Fruit fly (Drosophila melanogaster): ENCODE measurements around the gene 4E-T.

- no peak for TF ChIP-seq ttk (GFP tag; IDR thresholded peaks at IDR 0.05)
- no peak for TF ChIP-seq Bdp1 (GFP tag; optimal IDR thresholded peaks at IDR 0.05)
- TF ChIP-seq wor (GFP tag; IDR thresholded peaks at IDR 0.05) = no peak
- TF ChIP-seq cwo (GFP tag; optimal IDR thresholded peaks at IDR 0.05) = no peak
- TF ChIP-seq CG6683 (GFP tag; optimal IDR thresholded peaks at IDR 0.05) = no peak
- TF ChIP-seq BEAF-32 (GFP tag; optimal IDR thresholded peaks at IDR 0.05) = no peak
- TF ChIP-seq Spps (tag; optimal IDR thresholded peaks at IDR 0.05) = no peak
- TF ChIP-seq eve (GFP tag; optimal IDR thresholded peaks at IDR 0.05) = no peak
- no peak for TF ChIP-seq zen2 (GFP tag; IDR thresholded peaks at IDR 0.05; ENCODE audit: partially characterized antibody)
- no peak for TF ChIP-seq CG9215 (GFP tag; IDR thresholded peaks at IDR 0.05)
- no peak for TF ChIP-seq Xrp1 (GFP tag; IDR thresholded peaks at IDR 0.05)
- TF ChIP-seq CG14441 (GFP tag; IDR thresholded peaks at IDR 0.05) = no peak
These were observed 5.5 kb upstream of the 4E-T start for dm6 chr4:963717-964116.
